Worm (Caenorhabditis elegans) whole organism, mixed stage, embryonic: ENCODE measurements around the gene srsx-40.

Experiments
- blmp-1 ChIP-seq: fragments of 150-350 bp; optimal IDR thresholded peaks from 2 replicates; lab custom pipeline; 2014; ENCODE audit warnings: missing biosample characterization, missing genetic modification characterization
- elt-1 ChIP-seq: sonication (generic microtip); optimal IDR thresholded peaks from 2 replicates; lab custom pipeline; 2017; ENCODE audit warnings: missing genetic modification characterization, mild to moderate bottlenecking, missing compliant biosample characterization, antibody characterized with exemption, moderate library complexity, borderline replicate concordance; ENCODE audit not compliant: insufficient read depth
- nhr-237 ChIP-seq: fragments of 150-350 bp; optimal IDR thresholded peaks from 2 replicates; lab custom pipeline; 2014; ENCODE audit warnings: missing biosample characterization, missing genetic modification characterization
- ztf-11 ChIP-seq: fragments of 150-350 bp; optimal IDR thresholded peaks from 2 replicates; lab custom pipeline; 2014; ENCODE audit warnings: missing biosample characterization, missing genetic modification characterization

ce11 chrV:7735319-7735718 lies 31.9 kb upstream of the srsx-40 start, which contains the start of gene srr-10:
- TF ChIP-seq nhr-237 (tag; lab: Kevin White, UChicago) (no peak), blmp-1 (no peak), ztf-11 (tag; lab: Kevin White, UChicago) (no peak), elt-1 (tag; lab: Kevin White, UChicago) (no peak)
